Fruit fly (Drosophila melanogaster) whole organism, larva: ENCODE data around the gene CG34462.

Experiments
- noc ChIP-seq: fragments of 200-800 bp; sonication (Bioruptor generic); optimal IDR thresholded peaks from 3 replicates; lab custom pipeline; 2019; ENCODE audit warnings: missing biosample characterization, mild to moderate bottlenecking, missing genetic modification characterization, moderate library complexity

Gene CG34462

DNA sequence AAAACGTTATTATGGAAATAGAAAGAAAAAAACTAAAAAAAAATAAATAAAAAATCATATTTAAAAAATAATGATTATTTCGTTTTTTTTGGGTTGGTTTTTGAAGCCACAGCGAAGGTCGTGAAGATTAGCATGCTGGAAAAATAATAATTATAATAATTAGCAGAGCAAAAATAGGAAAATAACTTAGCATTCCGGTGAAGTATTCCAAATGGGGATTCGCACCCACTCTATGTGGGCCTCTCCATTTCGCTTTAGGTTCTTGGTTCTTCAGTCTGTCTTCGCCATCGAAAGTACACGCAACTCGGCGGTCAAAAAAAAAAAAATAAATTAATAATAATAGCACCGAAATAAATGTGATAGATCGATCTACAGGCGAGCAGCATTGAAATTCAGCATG lies at the start of gene CG34462:
Gene CG34462 (plus strand): TSS at position 301 of the 400 bp plus-strand sequence.
- TF ChIP-seq noc (tag; lab: Kevin White, UChicago): no peak

DNA sequence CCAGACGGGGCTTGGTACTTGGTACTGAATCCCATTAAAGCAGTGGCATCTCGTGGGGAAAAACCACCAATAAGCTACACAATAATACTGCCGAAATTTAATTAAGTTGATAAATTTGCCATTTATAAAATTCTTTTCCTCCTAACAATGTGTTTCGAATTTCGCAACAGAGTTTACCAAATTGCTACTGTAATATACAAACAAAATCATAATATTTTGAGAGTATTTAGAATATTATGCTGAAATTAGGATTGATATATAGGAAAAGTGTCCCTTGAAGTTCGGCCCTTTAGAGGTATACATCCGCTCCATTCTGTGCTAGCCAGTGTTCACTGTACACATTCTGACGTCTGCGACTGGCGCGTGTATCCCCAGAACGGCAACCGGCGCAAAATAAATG lies 43.7 kb upstream of the CG34462 start:
- peak; percentile 43 for TF ChIP-seq noc (tag; lab: Kevin White, UChicago)

DNA sequence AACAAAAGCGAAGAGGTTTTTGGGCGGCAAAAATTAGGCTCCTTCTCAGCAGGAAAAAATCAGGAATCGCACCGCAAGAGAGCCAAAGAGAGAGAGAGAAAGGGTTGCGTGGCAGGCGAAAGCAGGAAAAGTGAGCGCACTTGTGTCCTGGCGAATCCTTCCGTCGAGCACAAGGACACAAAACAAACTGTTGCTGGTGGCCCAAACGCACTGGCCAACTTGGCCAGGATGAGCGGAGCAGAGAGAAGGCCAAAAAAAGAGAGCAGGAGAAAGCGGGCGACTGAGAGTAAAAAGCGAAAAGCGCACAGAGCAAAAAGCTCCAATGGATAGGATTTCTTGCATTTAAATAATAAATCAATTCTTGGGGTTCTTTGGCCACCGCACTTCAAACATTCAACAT lies 43.1 kb upstream of the CG34462 start:
- no peak for TF ChIP-seq noc (tag; lab: Kevin White, UChicago)

DNA sequence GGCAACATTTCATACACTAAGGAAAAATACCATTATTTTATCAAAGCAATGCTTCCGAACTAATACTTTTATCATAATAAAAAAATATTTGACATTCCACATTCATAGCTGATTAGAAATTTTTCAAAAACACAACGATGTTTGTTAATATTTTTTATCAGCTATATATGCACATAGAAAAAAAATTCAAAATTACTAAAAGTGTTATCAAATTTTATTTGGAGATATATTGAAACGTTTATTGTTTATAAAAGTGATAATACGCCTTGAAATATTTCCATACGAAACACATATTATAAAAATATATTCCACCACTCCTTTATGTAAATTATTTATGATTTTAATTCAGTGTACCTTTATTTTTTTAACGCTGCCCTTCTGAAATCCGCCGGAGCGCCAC lies 42.6 kb upstream of the CG34462 start:
- TF ChIP-seq noc (tag; lab: Kevin White, UChicago): no peak

DNA sequence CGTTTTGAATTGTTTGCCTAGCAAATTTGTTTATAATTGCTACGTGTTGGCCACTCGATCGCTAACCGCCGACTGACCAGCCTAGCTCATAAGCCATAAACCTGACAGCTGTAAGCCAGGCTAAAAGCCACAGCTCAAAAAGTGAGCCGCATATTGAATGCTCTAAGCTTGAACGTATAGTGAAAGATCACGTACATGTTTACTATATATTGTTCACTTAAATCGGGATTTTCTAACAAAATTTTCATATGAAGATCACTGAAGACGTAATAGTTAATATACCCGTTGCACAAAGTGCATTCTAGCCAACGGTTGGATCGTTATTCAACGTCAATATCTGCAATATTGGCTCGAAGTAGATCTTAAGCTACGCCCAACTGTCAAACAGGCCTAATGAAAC lies 42.0 kb upstream of the CG34462 start:
- TF ChIP-seq noc (tag; lab: Kevin White, UChicago): no peak

DNA sequence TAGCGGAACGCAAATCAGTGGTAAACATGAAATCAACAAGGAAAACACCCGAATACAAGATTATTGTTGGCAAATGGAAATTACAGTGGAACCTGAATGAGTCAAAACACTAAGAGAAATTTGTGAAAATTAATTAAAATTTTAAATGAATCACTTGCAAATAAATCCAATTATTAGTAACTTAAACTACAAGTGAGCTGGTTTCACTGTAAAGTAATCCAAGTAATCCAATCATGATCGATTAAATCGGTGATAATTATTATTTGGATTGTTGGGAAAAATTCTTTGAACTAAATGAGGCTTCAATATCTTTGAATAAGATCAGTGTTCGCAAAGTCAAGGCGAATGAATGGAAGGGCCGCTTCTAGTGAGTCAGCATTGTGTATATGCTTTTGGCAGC lies 40.0 kb upstream of the CG34462 start:
- no peak for TF ChIP-seq noc (tag; lab: Kevin White, UChicago)

DNA sequence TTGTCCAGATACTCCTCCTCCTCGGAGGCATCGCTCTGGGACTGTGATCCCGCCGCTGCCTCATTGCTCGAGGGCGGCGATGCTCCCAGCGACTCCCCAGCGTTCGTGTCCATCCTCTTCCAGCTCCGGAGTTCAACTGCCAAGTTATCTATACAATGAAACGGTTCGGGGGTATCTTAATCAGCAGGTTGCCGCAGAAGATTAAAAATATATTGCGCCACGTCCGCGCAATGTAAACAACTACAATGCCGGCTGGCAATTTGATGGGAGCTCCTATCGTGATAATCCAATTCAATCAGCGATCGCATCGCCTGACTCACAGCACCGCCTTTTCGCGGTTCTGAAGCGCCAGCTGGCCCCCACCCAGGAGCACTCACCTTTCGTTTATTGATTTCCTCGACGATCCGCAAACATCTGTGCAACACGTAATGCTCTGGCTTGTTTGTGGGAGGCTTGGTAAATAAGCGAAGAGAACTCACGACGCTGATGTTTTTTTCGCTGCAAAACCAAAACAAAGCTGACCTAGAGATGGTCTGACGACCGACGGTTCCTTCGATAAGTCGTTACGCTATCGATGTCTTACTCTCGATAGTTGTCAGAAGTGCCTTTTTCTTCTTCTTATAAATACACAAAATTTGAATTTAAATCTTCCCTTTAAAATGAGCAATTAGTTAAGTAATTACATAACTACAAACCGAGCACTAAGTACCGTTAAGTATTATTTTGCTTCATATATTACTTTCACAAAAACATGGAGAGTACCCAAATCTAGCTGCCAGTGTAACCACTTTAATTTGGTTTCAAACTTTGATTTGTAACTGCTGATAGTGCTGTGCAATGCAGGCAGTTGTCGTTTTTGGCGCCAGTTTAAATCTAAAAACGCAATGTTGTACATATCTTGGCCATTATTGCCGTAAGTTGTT lies 38.8 kb upstream of the CG34462 start, which contains the start of gene cert:
Gene cert (minus strand): TSS at position 535 of the 923 bp plus-strand sequence.
- TF ChIP-seq noc (tag; lab: Kevin White, UChicago): peak; percentile 33

DNA sequence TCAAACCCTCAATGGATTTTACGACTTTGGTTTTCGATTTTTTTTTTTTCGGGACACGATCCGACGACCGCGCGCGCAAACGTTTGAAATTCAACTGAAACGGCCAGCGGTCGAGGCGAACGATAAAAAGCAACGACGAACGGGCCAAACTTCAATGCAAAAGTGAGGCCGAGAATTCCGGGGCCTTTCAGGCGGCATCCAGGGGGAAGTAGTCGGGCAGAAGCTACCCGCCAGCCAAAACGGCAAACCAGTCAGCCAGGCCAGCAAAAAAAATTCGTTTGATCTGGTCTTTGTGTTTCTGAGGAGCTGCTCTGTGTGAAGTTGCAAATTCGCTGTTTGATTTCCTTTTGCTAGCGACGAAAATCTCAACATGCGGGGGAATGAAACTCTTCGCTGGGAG lies 33.2 kb upstream of the CG34462 start, which contains the start of gene CG7201:
Gene CG7201 (minus strand): TSS at position 101 of the 400 bp plus-strand sequence.
- no peak for TF ChIP-seq noc (tag; lab: Kevin White, UChicago)

DNA sequence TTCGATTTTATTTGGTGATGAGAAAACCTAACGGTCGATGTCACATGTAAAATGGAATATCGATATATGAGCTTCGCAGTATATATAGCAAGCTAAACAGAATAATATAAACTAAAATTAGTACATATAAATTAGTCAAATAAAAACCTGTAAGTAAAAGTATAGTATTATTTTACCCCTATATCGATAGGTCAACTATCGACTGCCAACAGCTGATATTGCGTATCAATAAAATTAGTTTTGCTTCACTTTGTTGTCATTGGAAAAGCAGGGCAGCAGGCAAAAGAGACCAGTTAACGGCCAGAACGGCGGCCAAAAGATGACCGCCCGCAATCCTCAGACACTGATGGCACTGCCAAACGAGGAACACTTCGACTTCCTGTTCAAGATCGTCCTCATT lies 31.4 kb upstream of the CG34462 start, which contains the start of gene Rab19:
Gene Rab19 (plus strand): TSS at position 78 of the 400 bp plus-strand sequence.
- TF ChIP-seq noc (tag; lab: Kevin White, UChicago): no peak

DNA sequence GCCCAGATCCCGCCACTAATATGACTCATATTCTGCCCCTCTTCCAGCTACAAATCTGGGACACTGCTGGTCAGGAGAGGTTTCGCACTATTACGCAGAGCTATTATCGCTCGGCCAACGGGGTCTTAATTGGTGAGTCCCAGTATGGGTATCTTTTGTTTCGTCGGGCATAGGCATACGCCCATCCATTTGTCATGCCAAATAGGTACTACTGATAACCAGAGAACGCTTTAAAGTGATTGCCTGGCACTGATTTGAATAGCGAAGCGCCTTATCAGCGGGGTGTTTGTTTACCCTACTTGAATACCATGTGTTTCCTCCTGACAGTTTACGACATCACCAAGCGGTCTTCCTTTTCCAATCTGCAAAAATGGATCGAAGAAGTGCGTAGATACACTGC lies 30.9 kb upstream of the CG34462 start:
- TF ChIP-seq noc (tag; lab: Kevin White, UChicago): peak; percentile 12

DNA sequence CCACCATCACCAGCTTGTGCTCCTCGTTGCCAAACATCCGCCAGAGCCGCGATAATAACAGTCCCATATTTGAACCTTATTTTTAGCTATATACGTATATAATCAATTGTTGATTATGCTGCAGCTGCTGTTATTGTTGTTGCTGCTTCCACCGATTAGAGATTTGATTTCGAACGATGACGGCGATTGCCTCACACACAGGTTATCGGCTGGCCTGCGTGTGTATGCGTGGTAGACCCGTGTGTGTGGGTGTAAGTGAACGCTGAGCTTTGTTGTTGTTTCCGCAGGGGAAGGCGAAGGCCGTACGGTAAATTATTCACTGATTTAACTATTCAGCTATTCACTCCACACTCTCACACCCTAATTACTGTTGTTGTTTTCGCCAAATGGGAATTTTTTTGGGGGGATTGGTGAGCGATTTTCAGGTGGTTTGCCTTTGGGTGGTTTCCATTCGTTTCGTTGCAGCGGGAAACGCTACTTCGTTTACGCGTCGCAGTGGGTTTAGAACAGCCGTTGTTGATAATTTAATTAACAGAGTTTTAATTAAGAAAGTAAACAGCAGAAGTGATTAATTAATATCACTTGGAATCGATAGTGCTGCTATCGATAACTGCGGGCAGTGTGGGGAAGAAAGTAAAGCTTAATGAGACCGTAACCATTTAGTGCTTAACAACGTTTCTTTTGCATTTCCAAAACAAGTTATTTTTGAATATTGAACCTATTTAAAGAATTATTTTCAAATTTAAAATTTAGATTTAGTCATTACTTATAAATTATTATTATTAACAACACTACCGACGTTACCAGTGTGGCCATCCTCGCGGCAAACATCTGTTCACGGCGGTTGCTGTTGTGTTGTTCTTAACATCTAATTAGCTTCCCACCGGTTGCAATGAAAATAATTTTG lies 28.9 kb upstream of the CG34462 start, which contains the start of the genes Arl5 and CG13671:
Gene Arl5 (minus strand): TSS at position 616 of the 907 bp plus-strand sequence.
Gene CG13671 (plus strand): TSS at position 841 of the 907 bp plus-strand sequence.
- peak; percentile 49 for TF ChIP-seq noc (tag; lab: Kevin White, UChicago)

DNA sequence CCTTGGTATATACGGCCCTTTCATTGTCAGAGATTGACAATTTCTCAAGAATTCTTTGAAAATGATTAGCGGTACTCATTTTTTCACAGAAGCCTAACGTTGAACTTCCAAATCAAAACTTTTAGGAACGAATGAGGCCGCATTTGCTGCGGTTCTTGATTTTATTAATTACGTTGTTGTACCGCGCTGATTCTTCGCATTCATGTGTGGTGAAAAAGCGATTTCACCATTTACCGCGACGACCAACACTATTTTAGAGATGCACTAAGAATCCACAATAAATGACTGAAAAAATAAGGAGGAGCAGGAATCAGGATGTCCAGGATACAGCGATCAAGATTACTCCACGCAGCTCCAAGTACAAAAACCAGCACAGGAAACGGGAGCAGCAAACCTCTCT lies 24.5 kb upstream of the CG34462 start, which contains the start of the genes CG7194 and Sbp2:
Gene CG7194 (minus strand): TSS at position 148 of the 400 bp plus-strand sequence.
Gene Sbp2 (plus strand): TSS at position 246 of the 400 bp plus-strand sequence.
- no peak for TF ChIP-seq noc (tag; lab: Kevin White, UChicago)

DNA sequence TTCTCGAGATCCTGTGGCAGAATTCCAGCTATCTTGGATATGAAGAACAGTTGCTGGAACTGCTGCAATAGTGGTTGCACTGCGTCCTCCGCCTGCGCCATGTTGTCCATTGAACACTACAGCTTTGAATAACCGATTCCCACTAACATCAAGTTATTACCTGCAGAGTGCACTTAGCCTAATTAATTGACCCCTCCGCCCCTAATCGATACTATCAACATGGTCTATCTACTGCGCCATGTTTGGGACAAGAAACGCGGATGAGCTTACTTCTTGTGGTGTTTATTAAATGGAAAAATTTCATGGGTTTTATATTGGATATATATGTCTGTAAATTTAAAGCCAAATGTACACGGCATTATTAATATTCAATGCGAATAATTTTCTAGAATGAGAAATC lies 21.5 kb upstream of the CG34462 start, which contains the start of gene Gr66a:
Gene Gr66a (minus strand): TSS at position 101 of the 400 bp plus-strand sequence.
- TF ChIP-seq noc (tag; lab: Kevin White, UChicago): no peak

DNA sequence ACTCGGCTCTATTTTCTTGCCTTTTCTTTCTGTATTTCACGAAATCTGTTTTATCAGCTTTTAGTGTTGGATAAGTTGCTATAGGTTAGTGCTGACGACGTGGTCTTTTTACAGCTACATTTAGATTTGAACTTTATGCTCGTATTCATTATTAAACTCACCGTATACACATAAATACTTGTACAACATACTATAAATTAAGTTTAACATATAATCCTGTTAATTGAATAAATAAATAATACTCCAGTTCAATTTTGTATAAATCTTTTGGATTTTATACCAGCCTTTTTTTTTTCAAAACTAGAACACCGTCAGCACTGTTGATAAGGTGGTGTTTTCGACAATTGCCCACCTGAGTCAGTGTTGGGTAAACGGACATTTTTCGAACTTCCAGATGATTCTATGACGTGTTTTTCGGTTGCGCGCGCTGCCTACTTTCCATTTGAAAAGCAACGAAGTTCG lies 19.5 kb upstream of the CG34462 start, which contains the start of gene BI-1:
Gene BI-1 (minus strand): TSS at position 51 of the 462 bp plus-strand sequence.
- peak; percentile 82 for TF ChIP-seq noc (tag; lab: Kevin White, UChicago)

DNA sequence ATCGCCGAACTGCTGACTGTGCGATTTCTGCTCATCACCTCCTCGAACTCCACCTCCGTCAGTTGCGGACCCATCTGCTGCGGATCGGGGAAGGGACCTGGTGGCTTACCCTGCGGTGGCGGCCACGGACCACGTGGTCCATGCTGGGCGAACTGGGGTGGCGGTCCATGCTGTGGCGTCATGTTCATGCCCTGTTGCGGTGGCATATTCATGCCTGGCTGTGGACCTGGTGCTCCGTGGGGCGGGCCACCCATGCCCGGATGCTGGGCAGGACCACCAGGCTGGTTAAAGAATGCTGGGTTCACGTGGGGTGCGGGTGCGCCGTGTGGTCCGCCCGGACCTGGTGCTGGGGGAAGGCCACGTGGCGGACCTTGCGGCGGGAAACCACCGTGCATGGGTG lies 16.1 kb upstream of the CG34462 start:
- no peak for TF ChIP-seq noc (tag; lab: Kevin White, UChicago)
